Fruit fly (Drosophila melanogaster): ENCODE results near the gene Pgant8.

DNA sequence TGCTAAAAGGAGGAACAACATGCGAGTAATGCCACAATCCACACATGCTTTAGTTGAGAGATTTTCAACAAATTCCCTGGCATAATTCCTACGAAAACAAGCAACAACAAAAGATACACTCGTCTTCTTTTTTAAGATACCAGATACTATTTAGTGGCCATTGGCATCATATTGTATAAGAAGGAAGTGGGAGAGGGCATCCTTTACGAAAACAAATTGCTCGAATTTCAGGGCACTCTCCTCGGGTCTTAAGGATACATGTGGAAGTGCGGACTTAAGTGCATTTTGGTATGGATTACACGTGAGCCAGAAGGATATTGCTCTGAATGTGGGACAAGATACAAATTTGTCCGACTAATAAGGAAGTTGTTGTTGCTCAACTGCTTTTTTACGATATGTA is 26.5 kb downstream of the Pgant8 start:
- TF ChIP-seq CG8478 (optimal IDR thresholded peaks at IDR 0.05) (no peak), pan (optimal IDR thresholded peaks at IDR 0.05) (no peak)
